Fruit fly (Drosophila melanogaster) whole organism, pupa: ENCODE data around the gene CG1416.

Experiments
- CG14655 ChIP-seq: fragments of 200-800 bp; sonication (Bioruptor generic); optimal IDR thresholded peaks from 3 replicates; lab custom pipeline; 2017; ENCODE audit warnings: mild to moderate bottlenecking, missing biosample characterization, missing genetic modification reagents, missing genetic modification characterization
- CG17806 ChIP-seq: fragments of 200-800 bp; sonication (Bioruptor generic); optimal IDR thresholded peaks from 2 replicates; lab custom pipeline; 2018; ENCODE audit warnings: missing biosample characterization, mild to moderate bottlenecking, missing genetic modification characterization, moderate library complexity
- CG9948 ChIP-seq: fragments of 200-800 bp; sonication (Bioruptor generic); optimal IDR thresholded peaks from 2 replicates; lab custom pipeline; 2018; ENCODE audit warnings: missing biosample characterization, mild to moderate bottlenecking, missing genetic modification characterization, moderate library complexity
- Ets98B ChIP-seq: fragments of 200-800 bp; sonication (Bioruptor generic); IDR thresholded peaks from 2 replicates; pipeline ENCODE4 v1.3.6; 2022; ENCODE audit warnings: missing biosample characterization, missing genetic modification characterization
- fd96Ca ChIP-seq: fragments of 200-800 bp; sonication (Bioruptor generic); IDR thresholded peaks from 3 replicates; pipeline ENCODE4 v1.3.6; 2022; ENCODE audit warnings: missing biosample characterization, missing genetic modification characterization
- gl ChIP-seq: fragments of 200-800 bp; sonication (Bioruptor generic); optimal IDR thresholded peaks from 2 replicates; lab custom pipeline; 2018; ENCODE audit warnings: missing biosample characterization, mild to moderate bottlenecking, missing genetic modification characterization

DNA sequence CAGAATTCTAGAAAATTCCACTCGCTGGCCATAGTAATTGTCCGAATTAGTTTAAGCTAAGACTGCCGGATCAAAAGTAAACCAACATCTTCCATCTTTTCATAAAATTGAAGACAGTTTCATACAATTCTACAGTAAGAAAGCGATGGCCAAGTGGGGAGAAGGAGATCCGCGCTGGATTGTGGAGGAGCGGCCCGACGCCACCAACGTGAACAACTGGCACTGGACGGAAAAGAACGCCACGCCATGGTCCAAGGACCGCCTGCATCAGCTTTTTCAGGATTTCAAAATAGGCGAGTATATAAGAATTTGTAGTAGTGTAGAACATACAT is 223 bp downstream of the CG1416 start:
- TF ChIP-seq CG14655 (GFP tag; lab: Kevin White, UChicago) (no peak), fd96Ca (GFP tag; lab: Robert Waterston, UW) (no peak), Ets98B (GFP tag; lab: Robert Waterston, UW) (no peak), gl (tag; lab: Kevin White, UChicago) (no peak), CG17806 (tag; lab: Kevin White, UChicago) (no peak), CG9948 (tag; lab: Kevin White, UChicago) (no peak)
